Fruit fly (Drosophila melanogaster): Measurements from ENCODE around the gene ine.

The ine gene

dm6 chr2L:4448582-4449016 is 28.2 kb downstream of the ine start, which contains the start of gene MFS18 (continued):
- peak; percentile 80 for TF ChIP-seq CG30020 (tag; optimal IDR thresholded peaks at IDR 0.05)
- peak; percentile 97 for TF ChIP-seq CG6254 (GFP tag; optimal IDR thresholded peaks at IDR 0.05)
- peak; percentile 97 for TF ChIP-seq dati (GFP tag; IDR thresholded peaks at IDR 0.05)
- peak; percentile 16 for TF ChIP-seq CG3163 (GFP tag; optimal IDR thresholded peaks at IDR 0.05)
- peak; percentile 98 for TF ChIP-seq CG11093 (GFP tag; IDR thresholded peaks at IDR 0.05)
- peak; percentile 98 for TF ChIP-seq Dbx (GFP tag; IDR thresholded peaks at IDR 0.05)
- TF ChIP-seq Hsf (GFP tag; optimal IDR thresholded peaks at IDR 0.05) = peak; percentile 94
- peak; percentile 89 for TF ChIP-seq CG11723 (GFP tag; optimal IDR thresholded peaks at IDR 0.05)
- TF ChIP-seq CG15514 (GFP tag; optimal IDR thresholded peaks at IDR 0.05) = peak; percentile 94
- TF ChIP-seq Deaf1 (tag; optimal IDR thresholded peaks at IDR 0.05) = peak; percentile 69
- no peak for TF ChIP-seq pita (GFP tag; optimal IDR thresholded peaks at IDR 0.05)
- peak; percentile 97 for TF ChIP-seq CG31224 (GFP tag; IDR thresholded peaks at IDR 0.05)
- peak; percentile 92 for TF ChIP-seq CG13424 (tag; optimal IDR thresholded peaks at IDR 0.05)
- TF ChIP-seq otp (GFP tag; IDR thresholded peaks at IDR 0.05) = peak; percentile 99
- no peak for TF ChIP-seq h (optimal IDR thresholded peaks at IDR 0.05)
- TF ChIP-seq klu (GFP tag; IDR thresholded peaks at IDR 0.05) = peak; percentile 96
- TF ChIP-seq cato (GFP tag; optimal IDR thresholded peaks at IDR 0.05; ENCODE audit: borderline replicate concordance) = peak; percentile 91
- TF ChIP-seq H15 (GFP tag; IDR thresholded peaks at IDR 0.05) = peak; percentile 99
- peak; percentile 98 for TF ChIP-seq CG17612 (GFP tag; IDR thresholded peaks at IDR 0.05)
- TF ChIP-seq Bteb2 (GFP tag; optimal IDR thresholded peaks at IDR 0.05) = peak; percentile 90
- no peak for TF ChIP-seq prd (optimal IDR thresholded peaks at IDR 0.05)
- peak; percentile 100 for TF ChIP-seq prd (GFP tag; IDR thresholded peaks at IDR 0.05)
- TF ChIP-seq CG18262 (tag; optimal IDR thresholded peaks at IDR 0.05) = peak; percentile 99
- TF ChIP-seq CG15073 (GFP tag; optimal IDR thresholded peaks at IDR 0.05) = peak; percentile 80
- TF ChIP-seq hth (optimal IDR thresholded peaks at IDR 0.05) = no peak
- TF ChIP-seq psq (GFP tag; optimal IDR thresholded peaks at IDR 0.05) = peak; percentile 91
- TF ChIP-seq CG12299 (tag; optimal IDR thresholded peaks at IDR 0.05) = peak; percentile 92
- TF ChIP-seq vvl (GFP tag; IDR thresholded peaks at IDR 0.05) = peak; percentile 100
- TF ChIP-seq CG6765 (GFP tag; optimal IDR thresholded peaks at IDR 0.05) = peak; percentile 97
- peak; percentile 96 for TF ChIP-seq HmgZ (tag; optimal IDR thresholded peaks at IDR 0.05)
- TF ChIP-seq CG4820 (GFP tag; optimal IDR thresholded peaks at IDR 0.05) = peak; percentile 95
- TF ChIP-seq dan (GFP tag; IDR thresholded peaks at IDR 0.05) = peak; percentile 95
- peak; percentile 99 for TF ChIP-seq CG2199 (GFP tag; IDR thresholded peaks at IDR 0.05)
- peak; percentile 96 for TF ChIP-seq gcm (GFP tag; optimal IDR thresholded peaks at IDR 0.05)
- TF ChIP-seq gfzf (GFP tag; optimal IDR thresholded peaks at IDR 0.05) = peak; percentile 30
- peak; percentile 98 for TF ChIP-seq CG6813 (GFP tag; optimal IDR thresholded peaks at IDR 0.05)
- TF ChIP-seq ara (GFP tag; IDR thresholded peaks at IDR 0.05) = peak; percentile 99
- peak; percentile 81 for TF ChIP-seq CG10543 (GFP tag; optimal IDR thresholded peaks at IDR 0.05)
- peak; percentile 100 for TF ChIP-seq Xrp1 (GFP tag; IDR thresholded peaks at IDR 0.05)
- TF ChIP-seq tna (GFP tag; IDR thresholded peaks at IDR 0.05; ENCODE audit: partially characterized antibody) = peak; percentile 76
- TF ChIP-seq kni (GFP tag; optimal IDR thresholded peaks at IDR 0.05) = no peak
- TF ChIP-seq CG2129 (GFP tag; IDR thresholded peaks at IDR 0.05; ENCODE audit: partially characterized antibody) = no peak; the same call in 1 of the 2 replicates
- TF ChIP-seq bsh (GFP tag; optimal IDR thresholded peaks at IDR 0.05) = peak; percentile 67 to 97
- peak; percentile 93 for TF ChIP-seq lbe (GFP tag; optimal IDR thresholded peaks at IDR 0.05)
- TF ChIP-seq CG7745 (tag; optimal IDR thresholded peaks at IDR 0.05) = peak; percentile 43
- peak; percentile 88 for TF ChIP-seq HLH54F (GFP tag; optimal IDR thresholded peaks at IDR 0.05)
- peak; percentile 97 for TF ChIP-seq CG3847 (GFP tag; IDR thresholded peaks at IDR 0.05)
- no peak for TF ChIP-seq CG14965 (GFP tag; optimal IDR thresholded peaks at IDR 0.05; ENCODE audit: borderline replicate concordance)
- peak; percentile 87 for TF ChIP-seq CG1647 (GFP tag; optimal IDR thresholded peaks at IDR 0.05)
- no peak for TF ChIP-seq D (optimal IDR thresholded peaks at IDR 0.05)
- TF ChIP-seq D (GFP tag; optimal IDR thresholded peaks at IDR 0.05) = peak; percentile 99
- peak; percentile 98 for TF ChIP-seq CG10267 (tag; optimal IDR thresholded peaks at IDR 0.05)
